Worm (Caenorhabditis elegans) whole organism, young adult: Measurements from ENCODE around the gene gen-1.

Source experiments
- B0035.1 ChIP-seq: sonication (generic microtip); optimal IDR thresholded peaks from 2 replicates; lab custom pipeline; 2016; ENCODE audit warnings: missing genetic modification characterization, mild to moderate bottlenecking, missing compliant biosample characterization, missing genotype, missing genetic modification reagents
- B0336.3 ChIP-seq: fragments of 200-800 bp; sonication (Bioruptor generic); IDR thresholded peaks from 2 replicates; pipeline ENCODE4 v1.3.6; 2022; ENCODE audit warnings: missing genetic modification characterization, missing compliant biosample characterization
- C06A6.2 ChIP-seq: fragments of 200-800 bp; sonication (Bioruptor generic); conservative IDR thresholded peaks from 2 replicates; pipeline ENCODE4 v1.3.6; 2022; ENCODE audit warnings: missing genetic modification characterization, missing compliant biosample characterization
- C17E4.6 ChIP-seq: fragments of 200-800 bp; sonication (Bioruptor generic); IDR thresholded peaks from 2 replicates; pipeline ENCODE4 v1.3.6; 2022; ENCODE audit warnings: missing genetic modification reagents, missing genetic modification characterization, missing compliant biosample characterization
- F10E7.11 ChIP-seq: sonication (generic microtip); optimal IDR thresholded peaks from 2 replicates; lab custom pipeline; 2017; ENCODE audit warnings: mild to moderate bottlenecking, missing genetic modification characterization, moderate library complexity, missing compliant biosample characterization
- F22D6.2 ChIP-seq: sonication (generic microtip); optimal IDR thresholded peaks from 2 replicates; lab custom pipeline; 2016; ENCODE audit warnings: mild to moderate bottlenecking, missing genetic modification characterization, missing compliant biosample characterization
- F23B12.7 ChIP-seq: sonication (generic microtip); optimal IDR thresholded peaks from 2 replicates; lab custom pipeline; 2017; ENCODE audit warnings: missing genetic modification characterization, mild to moderate bottlenecking, missing compliant biosample characterization, antibody characterized with exemption, moderate library complexity; ENCODE audit not compliant: insufficient read depth
- F55B11.4 ChIP-seq: sonication (generic microtip); optimal IDR thresholded peaks from 2 replicates; lab custom pipeline; 2016; ENCODE audit warnings: missing compliant biosample characterization, missing genetic modification characterization, borderline replicate concordance; ENCODE audit not compliant: insufficient read depth
- K12H6.12 ChIP-seq: fragments of 200-800 bp; sonication (Bioruptor generic); optimal IDR thresholded peaks from 2 replicates; lab custom pipeline; 2018; ENCODE audit warnings: mild to moderate bottlenecking, missing genetic modification characterization, missing compliant biosample characterization
- Y53F4B.3 ChIP-seq: fragments of 200-800 bp; sonication (Bioruptor generic); IDR thresholded peaks from 2 replicates; pipeline ENCODE4 v1.3.6; 2022; ENCODE audit warnings: missing genetic modification reagents, missing genetic modification characterization, missing compliant biosample characterization
- Y53G8AR.9 ChIP-seq: fragments of 200-800 bp; sonication (Bioruptor generic); conservative IDR thresholded peaks from 2 replicates; pipeline ENCODE4 v1.3.6; 2022; ENCODE audit warnings: missing genetic modification reagents, missing genetic modification characterization, missing compliant biosample characterization
- Y67H2A.10 ChIP-seq: fragments of 200-800 bp; sonication (Bioruptor generic); conservative IDR thresholded peaks from 2 replicates; pipeline ENCODE4 v1.3.6; 2022; ENCODE audit warnings: missing genetic modification reagents, missing genetic modification characterization, missing compliant biosample characterization
- Y79H2A.3 ChIP-seq: fragments of 200-800 bp; sonication (Bioruptor generic); conservative IDR thresholded peaks from 2 replicates; pipeline ENCODE4 v1.3.6; 2022; ENCODE audit warnings: missing genetic modification reagents, missing genetic modification characterization, missing compliant biosample characterization
- ZK185.1 ChIP-seq: sonication (generic microtip); optimal IDR thresholded peaks from 2 replicates; lab custom pipeline; 2016; ENCODE audit warnings: mild to moderate bottlenecking, missing genetic modification characterization, missing compliant biosample characterization; ENCODE audit not compliant: poor library complexity, severe bottlenecking
- aptf-3 ChIP-seq: fragments of 200-800 bp; sonication (Bioruptor generic); IDR thresholded peaks from 2 replicates; pipeline ENCODE4 v1.3.6; 2022; ENCODE audit warnings: missing genetic modification characterization, missing compliant biosample characterization
- attf-5 ChIP-seq: fragments of 200-800 bp; sonication (Bioruptor generic); optimal IDR thresholded peaks from 2 replicates; lab custom pipeline; 2018; ENCODE audit warnings: mild to moderate bottlenecking, missing genetic modification characterization, missing compliant biosample characterization
- bed-2 ChIP-seq: fragments of 200-800 bp; sonication (Bioruptor generic); IDR thresholded peaks from 2 replicates; pipeline ENCODE4 v1.3.6; 2022; ENCODE audit warnings: missing genetic modification reagents, missing genetic modification characterization, missing compliant biosample characterization
- cebp-1 ChIP-seq, 2 experiments: fragments of 200-800 bp in 1 of 2; sonication (Bioruptor generic) in 1 of 2; sonication (generic microtip) in 1 of 2; IDR thresholded peaks in 1 of 2; optimal IDR thresholded peaks in 1 of 2; 2 replicates each; pipeline versions ENCODE4 v1.3.6 to Lab custom; 2017 to 2022; ENCODE audit warnings: missing compliant biosample characterization in 2 of 2, missing genetic modification characterization in 2 of 2, mild to moderate bottlenecking in 1 of 2, missing genetic modification reagents in 1 of 2, moderate library complexity in 1 of 2
- ceh-79 ChIP-seq: sonication (generic microtip); optimal IDR thresholded peaks from 2 replicates; lab custom pipeline; 2017; ENCODE audit warnings: mild to moderate bottlenecking, missing genetic modification characterization, missing compliant biosample characterization
- ceh-91 ChIP-seq: fragments of 200-800 bp; sonication (Bioruptor generic); IDR thresholded peaks from 2 replicates; pipeline ENCODE4 v1.3.6; 2022; ENCODE audit warnings: missing genetic modification reagents, missing genetic modification characterization, missing compliant biosample characterization
- efl-1 ChIP-seq: fragments of 150-350 bp; optimal IDR thresholded peaks from 2 replicates; lab custom pipeline; 2014; ENCODE audit warnings: missing biosample characterization, missing genetic modification reagents, missing genetic modification characterization
- egrh-3 ChIP-seq: fragments of 200-800 bp; sonication (Bioruptor generic); IDR thresholded peaks from 2 replicates; pipeline ENCODE4 v1.3.6; 2022; ENCODE audit warnings: missing genetic modification reagents, missing genetic modification characterization, missing compliant biosample characterization
- ets-4 ChIP-seq: fragments of 200-800 bp; sonication (Bioruptor generic); optimal IDR thresholded peaks from 2 replicates; lab custom pipeline; 2018; ENCODE audit warnings: mild to moderate bottlenecking, missing genetic modification characterization, missing compliant biosample characterization
- gei-17 ChIP-seq: fragments of 200-800 bp; sonication (Bioruptor generic); optimal IDR thresholded peaks from 2 replicates; lab custom pipeline; 2018; ENCODE audit warnings: mild to moderate bottlenecking, missing genetic modification characterization, missing compliant biosample characterization
- hmg-20 ChIP-seq: fragments of 200-800 bp; sonication (Bioruptor generic); IDR thresholded peaks from 2 replicates; pipeline ENCODE4 v1.3.6; 2022; ENCODE audit warnings: missing genetic modification reagents, missing genetic modification characterization, missing compliant biosample characterization
- hrde-1 ChIP-seq: sonication (generic microtip); optimal IDR thresholded peaks from 2 replicates; lab custom pipeline; 2016; ENCODE audit warnings: missing genetic modification characterization, mild to moderate bottlenecking, missing compliant biosample characterization, moderate library complexity, missing genotype, missing genetic modification reagents, borderline replicate concordance
- lag-1 ChIP-seq: fragments of 200-800 bp; sonication (Bioruptor generic); IDR thresholded peaks from 2 replicates; pipeline ENCODE4 v1.3.6; 2022; ENCODE audit warnings: missing genetic modification reagents, missing genetic modification characterization, missing compliant biosample characterization
- let-526 ChIP-seq: fragments of 200-800 bp; sonication (Bioruptor generic); IDR thresholded peaks from 2 replicates; pipeline ENCODE4 v1.3.6; 2022; ENCODE audit warnings: missing genetic modification reagents, missing genetic modification characterization, missing compliant biosample characterization
- lin-35 ChIP-seq, 3 experiments: fragments of 150-350 bp in 2 of 3; sonication (generic microtip) in 1 of 3; optimal IDR thresholded peaks; 2 replicates each; lab custom pipeline; 2014 to 2018; ENCODE audit warnings: missing biosample characterization in 3 of 3, missing genetic modification characterization in 3 of 3, missing genetic modification reagents in 3 of 3
- lin-40 ChIP-seq: sonication (generic microtip); optimal IDR thresholded peaks from 2 replicates; lab custom pipeline; 2016; ENCODE audit warnings: missing genetic modification characterization, mild to moderate bottlenecking, missing compliant biosample characterization, missing genotype, missing genetic modification reagents
- lsl-1 ChIP-seq: fragments of 200-800 bp; sonication (Bioruptor generic); optimal IDR thresholded peaks from 2 replicates; lab custom pipeline; 2018; ENCODE audit warnings: mild to moderate bottlenecking, missing genetic modification characterization, moderate library complexity, missing compliant biosample characterization
- madf-3 ChIP-seq: fragments of 200-800 bp; sonication (Bioruptor generic); IDR thresholded peaks from 2 replicates; pipeline ENCODE4 v1.3.6; 2022; ENCODE audit warnings: missing genetic modification reagents, missing genetic modification characterization, missing compliant biosample characterization
- madf-6 ChIP-seq: fragments of 200-800 bp; sonication (Bioruptor generic); IDR thresholded peaks from 2 replicates; pipeline ENCODE4 v1.3.6; 2022; ENCODE audit warnings: missing genetic modification reagents, missing genetic modification characterization, missing compliant biosample characterization
- nhr-179 ChIP-seq: sonication (generic microtip); optimal IDR thresholded peaks from 2 replicates; lab custom pipeline; 2016; ENCODE audit warnings: mild to moderate bottlenecking, missing genetic modification characterization, missing compliant biosample characterization
- nhr-27 ChIP-seq: fragments of 200-800 bp; sonication (Bioruptor generic); optimal IDR thresholded peaks from 2 replicates; lab custom pipeline; 2018; ENCODE audit warnings: mild to moderate bottlenecking, missing genetic modification characterization, moderate library complexity, missing compliant biosample characterization
- rcor-1 ChIP-seq: fragments of 200-800 bp; sonication (Bioruptor generic); IDR thresholded peaks from 2 replicates; pipeline ENCODE4 v1.3.6; 2022; ENCODE audit warnings: missing genetic modification reagents, missing genetic modification characterization, missing compliant biosample characterization
- sea-2 ChIP-seq: fragments of 200-800 bp; sonication (Bioruptor generic); IDR thresholded peaks from 2 replicates; pipeline ENCODE4 v1.3.6; 2022; ENCODE audit warnings: missing genetic modification characterization, missing compliant biosample characterization
- snpc-1.1 ChIP-seq: sonication (generic microtip); optimal IDR thresholded peaks from 2 replicates; lab custom pipeline; 2017; ENCODE audit warnings: missing genetic modification characterization, mild to moderate bottlenecking, missing compliant biosample characterization, antibody characterized with exemption, moderate library complexity, missing genotype, missing genetic modification reagents; ENCODE audit not compliant: insufficient read depth
- snpc-1.3 ChIP-seq: sonication (generic microtip); optimal IDR thresholded peaks from 2 replicates; lab custom pipeline; 2017; ENCODE audit warnings: missing genetic modification characterization, mild to moderate bottlenecking, missing compliant biosample characterization, antibody characterized with exemption, moderate library complexity, missing genotype, missing genetic modification reagents; ENCODE audit not compliant: insufficient read depth
- snpc-3.4 ChIP-seq: sonication (generic microtip); optimal IDR thresholded peaks from 2 replicates; lab custom pipeline; 2017; ENCODE audit warnings: missing genetic modification characterization, mild to moderate bottlenecking, missing compliant biosample characterization, antibody characterized with exemption, moderate library complexity, missing genotype, missing genetic modification reagents
- somi-1 ChIP-seq: fragments of 200-800 bp; sonication (Bioruptor generic); optimal IDR thresholded peaks from 2 replicates; lab custom pipeline; 2018; ENCODE audit warnings: mild to moderate bottlenecking, missing genetic modification characterization, missing compliant biosample characterization
- sptf-2 ChIP-seq: fragments of 200-800 bp; sonication (Bioruptor generic); optimal IDR thresholded peaks from 2 replicates; lab custom pipeline; 2018; ENCODE audit warnings: mild to moderate bottlenecking, missing genetic modification characterization, missing compliant biosample characterization
- tbp1 ChIP-seq: fragments of 200-800 bp; sonication (Bioruptor generic); optimal IDR thresholded peaks from 2 replicates; lab custom pipeline; 2018; ENCODE audit warnings: mild to moderate bottlenecking, missing genetic modification characterization, missing compliant biosample characterization
- xnd-1 ChIP-seq: sonication (generic microtip); optimal IDR thresholded peaks from 2 replicates; lab custom pipeline; 2016; ENCODE audit warnings: missing genotype, missing genetic modification reagents, missing genetic modification characterization, missing compliant biosample characterization
- zim-3 ChIP-seq: sonication (generic microtip); optimal IDR thresholded peaks from 2 replicates; lab custom pipeline; 2017; ENCODE audit warnings: mild to moderate bottlenecking, missing genetic modification characterization, moderate library complexity, missing compliant biosample characterization
- ztf-3 ChIP-seq: fragments of 200-800 bp; sonication (Bioruptor generic); optimal IDR thresholded peaks from 2 replicates; lab custom pipeline; 2018; ENCODE audit warnings: mild to moderate bottlenecking, missing genetic modification characterization, missing compliant biosample characterization

Gene gen-1

ce11 chrIII:6206161-6206853 is 41.7 kb downstream of the gen-1 start, which contains the start of the genes sna-3 and rps-3:
Gene sna-3 (minus strand): TSS chrIII:6206211.
Gene rps-3 (plus strand): TSS chrIII:6206803.
- TF ChIP-seq aptf-3 (GFP tag; lab: Robert Waterston, UW): no peak
- TF ChIP-seq let-526: no peak
- no peak for TF ChIP-seq ets-4 (GFP tag; lab: Kevin White, UChicago)
- TF ChIP-seq F10E7.11 (tag; lab: Kevin White, UChicago): no peak
- TF ChIP-seq attf-5 (GFP tag; lab: Kevin White, UChicago): peak; percentile 83
- no peak for TF ChIP-seq B0336.3 (GFP tag; lab: Robert Waterston, UW)
- TF ChIP-seq C17E4.6 (GFP tag; lab: Robert Waterston, UW): no peak
- no peak for TF ChIP-seq ztf-3 (GFP tag; lab: Kevin White, UChicago)
- no peak for TF ChIP-seq C06A6.2 (GFP tag; lab: Robert Waterston, UW)
- TF ChIP-seq sea-2: no peak
- no peak for TF ChIP-seq somi-1 (GFP tag; lab: Kevin White, UChicago)
- TF ChIP-seq efl-1 (GFP tag; lab: Kevin White, UChicago): peak; percentile 48
- TF ChIP-seq lsl-1 (GFP tag; lab: Kevin White, UChicago): peak; percentile 58
- TF ChIP-seq Y67H2A.10 (GFP tag; lab: Robert Waterston, UW): no peak
- TF ChIP-seq rcor-1 (GFP tag; lab: Robert Waterston, UW): no peak
- TF ChIP-seq Y53F4B.3 (GFP tag; lab: Robert Waterston, UW): no peak
- TF ChIP-seq zim-3 (tag; lab: Kevin White, UChicago): no peak
- TF ChIP-seq ceh-91: peak; percentile 38; the same call in 1 of the 2 replicates
- TF ChIP-seq snpc-1.1: peak; percentile 66
- no peak for TF ChIP-seq F22D6.2 (tag; lab: Kevin White, UChicago)
- 0 out of 2 replicates have a peak, but pooled peaks have one; percentile 13 for TF ChIP-seq cebp-1 (GFP tag; IDR thresholded peaks at IDR 0.05; lab: Robert Waterston, UW)
- peak; percentile 62 for TF ChIP-seq cebp-1 (tag; optimal IDR thresholded peaks at IDR 0.05; lab: Kevin White, UChicago)
- peak; percentile 58 for TF ChIP-seq tbp1 (GFP tag; lab: Kevin White, UChicago)
- TF ChIP-seq Y79H2A.3 (GFP tag; lab: Robert Waterston, UW): no peak
- peak; percentile 64 for TF ChIP-seq snpc-3.4 (tag; lab: Kevin White, UChicago)
- no peak for TF ChIP-seq K12H6.12
- no peak for TF ChIP-seq hrde-1
- TF ChIP-seq egrh-3 (GFP tag; lab: Robert Waterston, UW): no peak
- TF ChIP-seq nhr-179: no peak
- no peak for TF ChIP-seq hmg-20
- peak; percentile 55 for TF ChIP-seq snpc-1.3
- no peak for TF ChIP-seq ceh-79 (tag; lab: Kevin White, UChicago)
- TF ChIP-seq bed-2: no peak
- no peak for TF ChIP-seq gei-17
- TF ChIP-seq nhr-27: no peak
- TF ChIP-seq lin-35 (GFP tag; optimal IDR thresholded peaks at IDR 0.05; lab: Kevin White, UChicago): peak in 1 of 3 experiments; percentile 58
- no peak for TF ChIP-seq sptf-2 (GFP tag; lab: Kevin White, UChicago)
- peak; percentile 40 for TF ChIP-seq ZK185.1 (tag; lab: Kevin White, UChicago)
- TF ChIP-seq F55B11.4 (tag; lab: Kevin White, UChicago): no peak
- TF ChIP-seq F23B12.7 (tag; lab: Kevin White, UChicago): peak; percentile 96
- TF ChIP-seq xnd-1: no peak
- no peak for TF ChIP-seq lag-1
- TF ChIP-seq B0035.1 (tag; lab: Kevin White, UChicago): no peak
- TF ChIP-seq Y53G8AR.9 (GFP tag; lab: Robert Waterston, UW): no peak
- peak; percentile 27 for TF ChIP-seq lin-40 (tag; lab: Kevin White, UChicago)
- TF ChIP-seq madf-3 (GFP tag; lab: Robert Waterston, UW): 0 out of 2 replicates have a peak, but pooled peaks have one; percentile 20
- TF ChIP-seq madf-6 (GFP tag; lab: Robert Waterston, UW): peak; percentile 58
